Fruit fly (Drosophila melanogaster): Measurements from ENCODE around the gene CG6454.
A peak's percentile ranks its signal among the peaks of the same experiment; 100 is the strongest.

Gene CG6454

DNA sequence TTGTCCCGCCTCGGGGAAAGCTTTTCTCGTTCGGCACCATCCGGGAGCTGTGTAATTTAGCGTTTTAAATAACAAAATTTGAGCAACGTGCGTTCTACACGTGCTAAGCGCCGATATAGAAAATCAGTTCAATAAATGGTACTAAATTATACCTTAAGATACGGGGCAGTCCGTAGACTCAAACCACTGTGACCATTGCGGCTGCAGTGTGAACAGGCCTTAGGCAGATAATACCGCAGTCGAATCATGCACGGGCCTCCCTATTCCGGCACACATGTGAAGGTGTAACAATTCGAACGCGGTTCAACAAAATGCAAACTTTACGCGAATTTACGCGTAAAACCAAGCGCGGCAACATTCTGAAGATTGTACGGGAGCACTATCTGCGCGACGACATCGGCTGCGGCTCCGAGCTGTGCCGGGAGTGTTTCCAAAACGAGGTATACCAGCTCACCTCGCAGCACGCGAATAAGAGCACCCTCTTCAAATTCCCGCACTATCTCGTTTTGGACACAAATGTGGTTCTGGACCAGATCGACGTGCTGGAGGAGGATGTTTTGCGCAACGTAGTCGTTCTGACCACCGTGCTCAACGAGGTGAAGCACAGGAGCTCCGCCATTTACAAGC, 15.7 kb upstream of the CG6454 start, which contains the start of the genes Rrp5 and Dis3 (continued):
- no peak for TF ChIP-seq CG3281 (GFP tag; optimal IDR thresholded peaks at IDR 0.05)
- peak; percentile 44; the same call in 2 of the 3 replicates for TF ChIP-seq zfh1 (GFP tag; IDR thresholded peaks at IDR 0.05)
- TF ChIP-seq trem (tag; optimal IDR thresholded peaks at IDR 0.05): peak; percentile 82
- 0 out of 3 replicates have a peak, but pooled peaks have one; percentile 35 for TF ChIP-seq H15 (GFP tag; IDR thresholded peaks at IDR 0.05)
- TF ChIP-seq CG6272 (GFP tag; IDR thresholded peaks at IDR 0.05): peak; percentile 55
- TF ChIP-seq CG6654 (GFP tag; optimal IDR thresholded peaks at IDR 0.05): no peak
- TF ChIP-seq tgo (GFP tag; IDR thresholded peaks at IDR 0.05): no peak
- peak; percentile 51 for TF ChIP-seq zfh2 (GFP tag; optimal IDR thresholded peaks at IDR 0.05)
- peak; percentile 39 for TF ChIP-seq jumu (GFP tag; optimal IDR thresholded peaks at IDR 0.05)
- peak; percentile 100 for TF ChIP-seq dm (GFP tag; optimal IDR thresholded peaks at IDR 0.05)
- TF ChIP-seq CG7839 (tag; optimal IDR thresholded peaks at IDR 0.05): no peak
- TF ChIP-seq CG34376 (GFP tag; optimal IDR thresholded peaks at IDR 0.05): no peak
- no peak for TF ChIP-seq CG4730 (GFP tag; IDR thresholded peaks at IDR 0.05)
- peak; percentile 19 for TF ChIP-seq Dad (GFP tag; optimal IDR thresholded peaks at IDR 0.05)
- peak; percentile 38; the same call in 1 of the 2 replicates for TF ChIP-seq CG14014 (GFP tag; IDR thresholded peaks at IDR 0.05)
- no peak for TF ChIP-seq CG17568 (GFP tag; optimal IDR thresholded peaks at IDR 0.05)
- peak; percentile 38 for TF ChIP-seq shn (GFP tag; optimal IDR thresholded peaks at IDR 0.05)
- TF ChIP-seq stc (GFP tag; IDR thresholded peaks at IDR 0.05): no peak
- peak; percentile 91 for TF ChIP-seq CG1024 (GFP tag; IDR thresholded peaks at IDR 0.05)
- TF ChIP-seq Hmr (GFP tag; optimal IDR thresholded peaks at IDR 0.05): no peak
- no peak for TF ChIP-seq tll (GFP tag; optimal IDR thresholded peaks at IDR 0.05)
- TF ChIP-seq HmgZ (tag; optimal IDR thresholded peaks at IDR 0.05): peak; percentile 84
- TF ChIP-seq prd (optimal IDR thresholded peaks at IDR 0.05): no peak
- peak; percentile 49; the same call in 1 of the 3 replicates for TF ChIP-seq prd (GFP tag; IDR thresholded peaks at IDR 0.05)
- no peak for TF ChIP-seq CG7963 (GFP tag; IDR thresholded peaks at IDR 0.05; ENCODE audit: partially characterized antibody)
- peak; percentile 24 for TF ChIP-seq CG30403 (GFP tag; optimal IDR thresholded peaks at IDR 0.05)
- TF ChIP-seq pb (GFP tag; optimal IDR thresholded peaks at IDR 0.05): no peak
- TF ChIP-seq Deaf1 (tag; optimal IDR thresholded peaks at IDR 0.05): no peak
- TF ChIP-seq CG16779 (GFP tag; IDR thresholded peaks at IDR 0.05): peak; percentile 54; the same call in 1 of the 2 replicates
- TF ChIP-seq az2 (GFP tag; optimal IDR thresholded peaks at IDR 0.05): no peak
- TF ChIP-seq Spps (tag; optimal IDR thresholded peaks at IDR 0.05): no peak
- 0 out of 4 replicates have a peak, but pooled peaks have one; percentile 30 for TF ChIP-seq chinmo (GFP tag; IDR thresholded peaks at IDR 0.05; ENCODE audit: partially characterized antibody)
- no peak for TF ChIP-seq ham (GFP tag; IDR thresholded peaks at IDR 0.05)
- TF ChIP-seq eyg (GFP tag; optimal IDR thresholded peaks at IDR 0.05): no peak
- no peak for TF ChIP-seq CG7745 (tag; optimal IDR thresholded peaks at IDR 0.05)
- no peak for TF ChIP-seq CG10565 (GFP tag; optimal IDR thresholded peaks at IDR 0.05)
- no peak for TF ChIP-seq CG7271 (tag; optimal IDR thresholded peaks at IDR 0.05)
- TF ChIP-seq ap (GFP tag; IDR thresholded peaks at IDR 0.05): no peak
- no peak for TF ChIP-seq usp (GFP tag; optimal IDR thresholded peaks at IDR 0.05)
- no peak for TF ChIP-seq Nf-YB (GFP tag; optimal IDR thresholded peaks at IDR 0.05)
- no peak for TF ChIP-seq pros (GFP tag; optimal IDR thresholded peaks at IDR 0.05)
- no peak for TF ChIP-seq ewg (GFP tag; optimal IDR thresholded peaks at IDR 0.05)
- no peak for TF ChIP-seq CG17361 (GFP tag; IDR thresholded peaks at IDR 0.05)
- TF ChIP-seq CG11093 (GFP tag; IDR thresholded peaks at IDR 0.05): no peak
- TF ChIP-seq unpg (GFP tag; optimal IDR thresholded peaks at IDR 0.05): no peak
- peak; percentile 43 for TF ChIP-seq CG7786 (GFP tag; optimal IDR thresholded peaks at IDR 0.05)
- no peak for TF ChIP-seq Dfd (GFP tag; optimal IDR thresholded peaks at IDR 0.05)
- TF ChIP-seq HLH4C (GFP tag; IDR thresholded peaks at IDR 0.05; ENCODE audit: partially characterized antibody): peak; percentile 58; the same call in 2 of the 3 replicates
- TF ChIP-seq Hr78 (GFP tag; optimal IDR thresholded peaks at IDR 0.05): no peak
- TF ChIP-seq Lim3 (GFP tag; IDR thresholded peaks at IDR 0.05): no peak
